Worm (Caenorhabditis elegans) whole organism, young adult: ENCODE data around the gene F22F7.8.

Experiments
- cebp-1 ChIP-seq, 2 experiments: fragments of 200-800 bp in 1 of 2; sonication (Bioruptor generic) in 1 of 2; sonication (generic microtip) in 1 of 2; IDR thresholded peaks in 1 of 2; optimal IDR thresholded peaks in 1 of 2; 2 replicates each; pipeline versions ENCODE4 v1.3.6 to Lab custom; 2017 to 2022; ENCODE audit warnings: missing compliant biosample characterization in 2 of 2, missing genetic modification characterization in 2 of 2, mild to moderate bottlenecking in 1 of 2, missing genetic modification reagents in 1 of 2, moderate library complexity in 1 of 2
- lin-35 ChIP-seq, 3 experiments: fragments of 150-350 bp in 2 of 3; sonication (generic microtip) in 1 of 3; optimal IDR thresholded peaks; 2 replicates each; lab custom pipeline; 2014 to 2018; ENCODE audit warnings: missing biosample characterization in 3 of 3, missing genetic modification characterization in 3 of 3, missing genetic modification reagents in 3 of 3
- madf-8 ChIP-seq: fragments of 200-800 bp; sonication (Bioruptor generic); conservative IDR thresholded peaks from 2 replicates; pipeline ENCODE4 v1.3.6; 2022; ENCODE audit warnings: missing genetic modification reagents, missing genetic modification characterization, missing compliant biosample characterization
- nfyb-1 ChIP-seq: fragments of 200-800 bp; sonication (Bioruptor generic); IDR thresholded peaks from 2 replicates; pipeline ENCODE4 v1.3.6; 2022; ENCODE audit warnings: missing genetic modification reagents, missing genetic modification characterization, missing compliant biosample characterization
- pbrm-1 ChIP-seq: fragments of 200-800 bp; sonication (Bioruptor generic); IDR thresholded peaks from 2 replicates; pipeline ENCODE4 v1.3.6; 2022; ENCODE audit warnings: missing genetic modification reagents, missing genetic modification characterization, missing compliant biosample characterization

ce11 chrV:2097653-2098052, 24.1 kb downstream of the F22F7.8 start, which contains the start of gene clec-208:
- TF ChIP-seq madf-8 (GFP tag; lab: Robert Waterston, UW) (no peak), nfyb-1 (no peak), cebp-1 (GFP tag; IDR thresholded peaks at IDR 0.05; lab: Robert Waterston, UW) (no peak), cebp-1 (tag; optimal IDR thresholded peaks at IDR 0.05; lab: Kevin White, UChicago) (no peak), lin-35 (GFP tag; optimal IDR thresholded peaks at IDR 0.05; lab: Kevin White, UChicago) (no peak), pbrm-1 (GFP tag; lab: Robert Waterston, UW) (no peak)
